Worm (Caenorhabditis elegans): Measurements from ENCODE around the gene tub-1.

The tub-1 gene

DNA sequence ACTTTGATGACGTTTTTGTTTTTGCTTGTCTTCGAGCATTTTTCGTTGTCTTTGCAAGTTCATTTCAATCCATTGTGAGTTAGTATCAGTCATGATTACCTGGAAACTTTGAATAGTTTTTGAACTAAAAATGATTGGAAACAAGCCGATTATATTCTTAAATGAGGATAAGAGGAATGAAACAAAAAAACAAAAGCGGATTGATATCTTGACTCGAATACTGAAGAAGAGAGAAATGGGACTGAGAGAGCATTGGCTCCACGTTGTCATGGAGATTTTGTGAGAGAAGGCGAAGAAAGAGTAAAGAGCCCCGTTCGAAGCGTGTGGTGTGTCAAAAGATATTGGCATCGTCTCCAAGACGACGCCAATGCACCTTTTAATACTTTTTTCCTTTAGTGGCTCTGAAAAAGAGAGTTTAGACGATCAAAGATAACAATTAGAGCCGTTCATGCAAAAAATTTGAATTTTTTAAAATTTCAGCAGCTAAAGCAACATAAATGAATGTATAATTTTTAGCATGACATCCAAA, at the start of gene tub-1, which contains the start of gene tmem-138:
tub-1 (minus strand) TSS at position 101 of the 529 bp plus-strand sequence.
tmem-138 (plus strand) TSS at position 479 of the 529 bp plus-strand sequence.
- TF ChIP-seq lir-3 (tag; optimal IDR thresholded peaks at IDR 0.05) (no peak), unc-62 (GFP tag; optimal IDR thresholded peaks at IDR 0.05 in 1 of 2) (no peak), unc-62 (tag; optimal IDR thresholded peaks at IDR 0.05) (no peak), nhr-28 (tag; optimal IDR thresholded peaks at IDR 0.05) (no peak), mxl-3 (GFP tag; optimal IDR thresholded peaks at IDR 0.05) (no peak), unc-39 (tag; optimal IDR thresholded peaks at IDR 0.05) (no peak), nhr-11 (tag; optimal IDR thresholded peaks at IDR 0.05) (no peak), skn-1 (tag; optimal IDR thresholded peaks at IDR 0.05) (no peak), zip-2 (tag; optimal IDR thresholded peaks at IDR 0.05) (no peak), attf-4 (tag; optimal IDR thresholded peaks at IDR 0.05) (no peak), ZK546.5 (tag; optimal IDR thresholded peaks at IDR 0.05) (no peak), arid-1 (GFP tag; conservative IDR thresholded peaks at IDR 0.05) (no peak), rbr-2 (tag; optimal IDR thresholded peaks at IDR 0.05) (no peak), unc-130 (GFP tag; optimal IDR thresholded peaks at IDR 0.05) (no peak), zip-11 (GFP tag; IDR thresholded peaks at IDR 0.05) (no peak), F44E2.7 (GFP tag; IDR thresholded peaks at IDR 0.05) (no peak), lim-7 (GFP tag; IDR thresholded peaks at IDR 0.05) (no peak), F49E8.2 (tag; optimal IDR thresholded peaks at IDR 0.05; ENCODE audit: borderline replicate concordance) (no peak), daf-8 (GFP tag; IDR thresholded peaks at IDR 0.05) (no peak), daf-16 (GFP tag; optimal IDR thresholded peaks at IDR 0.05) (no peak), daf-16 (tag; optimal IDR thresholded peaks at IDR 0.05) (no peak), zag-1 (tag; optimal IDR thresholded peaks at IDR 0.05) (no peak)

DNA sequence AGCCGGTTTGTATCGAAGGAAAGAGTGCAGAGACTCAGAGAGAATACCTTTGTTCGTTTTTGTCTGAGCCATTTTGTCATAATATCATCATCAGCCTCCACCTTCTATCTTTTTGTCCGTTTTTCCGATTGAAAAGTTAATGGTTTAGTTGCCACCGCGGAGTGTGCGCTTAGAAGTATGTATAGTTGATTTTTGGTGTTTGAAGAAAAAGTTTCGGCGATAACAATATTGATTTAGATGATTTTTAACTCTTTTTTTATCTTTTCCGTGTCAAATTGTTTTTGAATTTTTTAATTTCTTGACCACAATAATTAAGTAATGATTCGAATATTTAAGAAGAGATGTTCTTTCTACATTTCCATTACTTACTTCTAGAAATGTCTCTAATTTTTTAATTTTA, 48.9 kb upstream of the tub-1 start:
- TF ChIP-seq mes-2 (tag; optimal IDR thresholded peaks at IDR 0.05; ENCODE audit: poor library complexity, severe bottlenecking) (no peak), aha-1 (tag) (no peak), nhr-28 (tag; optimal IDR thresholded peaks at IDR 0.05) (peak; percentile 59), dmd-6 (GFP tag; IDR thresholded peaks at IDR 0.05) (no peak; the same call in 1 of the 2 replicates), pqm-1 (tag; optimal IDR thresholded peaks at IDR 0.05) (peak; percentile 40), snpc-4 (tag; optimal IDR thresholded peaks at IDR 0.05) (no peak), daf-16 (GFP tag; optimal IDR thresholded peaks at IDR 0.05) (no peak), daf-16 (tag; optimal IDR thresholded peaks at IDR 0.05) (peak; percentile 2)

DNA sequence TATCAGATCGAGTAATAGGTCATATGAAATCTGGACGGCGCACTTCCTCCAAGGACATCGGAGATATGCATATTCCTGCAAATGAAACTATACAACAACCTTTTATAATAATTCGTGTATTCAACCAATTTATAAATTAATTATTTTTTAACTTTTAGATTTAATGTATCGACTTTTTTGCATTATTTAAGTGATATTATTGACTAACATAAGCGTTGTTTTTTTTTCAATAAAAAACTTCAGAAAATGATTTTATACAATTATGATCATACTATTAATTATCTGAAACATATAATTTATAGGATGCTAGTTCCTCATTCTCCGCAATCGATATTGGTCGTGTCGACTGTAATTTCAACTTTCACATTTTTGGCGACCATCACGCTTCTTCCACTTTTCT, 47.3 kb upstream of the tub-1 start, which contains the start of gene col-76:
col-76 (plus strand) TSS at position 301 of the 400 bp plus-strand sequence.
- TF ChIP-seq mxl-2 (GFP tag; conservative IDR thresholded peaks at IDR 0.05) (no peak), F37D6.2 (tag; optimal IDR thresholded peaks at IDR 0.05) (no peak), T26A8.4 (GFP tag; IDR thresholded peaks at IDR 0.05) (no peak), nhr-76 (tag; optimal IDR thresholded peaks at IDR 0.05) (no peak), nhr-111 (GFP tag; optimal IDR thresholded peaks at IDR 0.05) (no peak), F44E2.7 (GFP tag; IDR thresholded peaks at IDR 0.05) (no peak), madf-5 (GFP tag; IDR thresholded peaks at IDR 0.05) (no peak), hlh-30 (tag; optimal IDR thresholded peaks at IDR 0.05; ENCODE audit: insufficient read depth) (no peak), lin-39 (tag; optimal IDR thresholded peaks at IDR 0.05) (no peak), D1046.2 (GFP tag; IDR thresholded peaks at IDR 0.05) (no peak), snpc-4 (tag; optimal IDR thresholded peaks at IDR 0.05) (no peak), ceh-62 (tag; optimal IDR thresholded peaks at IDR 0.05) (no peak), F10B5.3 (tag; optimal IDR thresholded peaks at IDR 0.05) (no peak), mes-2 (tag; optimal IDR thresholded peaks at IDR 0.05; ENCODE audit: poor library complexity, severe bottlenecking) (no peak), nhr-25 (tag; optimal IDR thresholded peaks at IDR 0.05; ENCODE audit: borderline replicate concordance, insufficient read depth) (no peak), zag-1 (tag; optimal IDR thresholded peaks at IDR 0.05) (no peak), duxl-1 (tag; optimal IDR thresholded peaks at IDR 0.05; ENCODE audit: poor library complexity) (no peak), fkh-10 (GFP tag; optimal IDR thresholded peaks at IDR 0.05) (no peak), unc-62 (GFP tag; optimal IDR thresholded peaks at IDR 0.05 in 1 of 2) (no peak), unc-62 (tag; optimal IDR thresholded peaks at IDR 0.05) (no peak), lin-38 (GFP tag; IDR thresholded peaks at IDR 0.05) (no peak)

Data from whole organism, L4 larva.